Worm (Caenorhabditis elegans) whole organism, L1 larva: ENCODE results near the gene cnep-1.

Source experiments
- F16B12.6 ChIP-seq: fragments of 150-350 bp; optimal IDR thresholded peaks from 2 replicates; lab custom pipeline; 2014; ENCODE audit warnings: missing biosample characterization, missing genetic modification characterization
- Y116A8C.19 ChIP-seq: sonication (generic microtip); optimal IDR thresholded peaks from 2 replicates; lab custom pipeline; 2016; ENCODE audit warnings: missing compliant biosample characterization, missing genetic modification characterization, borderline replicate concordance
- aha-1 ChIP-seq: fragments of 150-350 bp; optimal IDR thresholded peaks from 2 replicates; lab custom pipeline; 2014; ENCODE audit warnings: missing biosample characterization, missing genetic modification characterization
- aly-2 ChIP-seq: fragments of 150-350 bp; optimal IDR thresholded peaks from 2 replicates; lab custom pipeline; 2014; ENCODE audit warnings: missing biosample characterization, missing genetic modification characterization
- blmp-1 ChIP-seq: fragments of 150-350 bp; optimal IDR thresholded peaks from 2 replicates; lab custom pipeline; 2014; ENCODE audit warnings: missing biosample characterization, missing genetic modification characterization
- ceh-8 ChIP-seq: fragments of 200-800 bp; sonication (Bioruptor generic); optimal IDR thresholded peaks from 2 replicates; lab custom pipeline; 2018; ENCODE audit warnings: mild to moderate bottlenecking, missing genetic modification characterization, moderate library complexity, missing compliant biosample characterization
- ceh-82 ChIP-seq, 3 experiments: fragments of 150-350 bp in 1 of 3; sonication (generic microtip) in 2 of 3; optimal IDR thresholded peaks; 2 replicates each; lab custom pipeline; 2014 to 2017; ENCODE audit warnings: missing biosample characterization in 3 of 3, missing genetic modification characterization in 3 of 3
- ceh-88 ChIP-seq: fragments of 200-800 bp; sonication (Bioruptor generic); IDR thresholded peaks from 2 replicates; pipeline ENCODE4 v1.3.6; 2022; ENCODE audit warnings: missing genetic modification characterization, missing compliant biosample characterization
- dsc-1 ChIP-seq: sonication (generic microtip); optimal IDR thresholded peaks from 2 replicates; lab custom pipeline; 2016; ENCODE audit warnings: mild to moderate bottlenecking, missing genetic modification characterization, missing compliant biosample characterization
- efl-1 ChIP-seq, 4 experiments: fragments of 150-350 bp; optimal IDR thresholded peaks in 3 of 4; peaks in 1 of 4; 1 replicate in 1 of 4; 2 replicates in 3 of 4; lab custom pipeline; 2014; ENCODE audit warnings: missing biosample characterization in 2 of 4, missing genetic modification characterization in 2 of 4, missing genetic modification reagents in 2 of 4
- egl-13 ChIP-seq: sonication (generic microtip); optimal IDR thresholded peaks from 2 replicates; lab custom pipeline; 2016; ENCODE audit warnings: missing genotype, missing genetic modification reagents, missing genetic modification characterization, missing compliant biosample characterization
- elt-2 ChIP-seq: sonication (generic microtip); optimal IDR thresholded peaks from 2 replicates; lab custom pipeline; 2016; ENCODE audit warnings: missing genetic modification characterization, mild to moderate bottlenecking, inconsistent platforms, missing compliant biosample characterization, missing genetic modification reagents
- fos-1 ChIP-seq: fragments of 150-350 bp; optimal IDR thresholded peaks from 2 replicates; lab custom pipeline; 2014; ENCODE audit warnings: missing biosample characterization, missing genetic modification characterization
- hlh-17 ChIP-seq: fragments of 200-800 bp; sonication (Bioruptor generic); optimal IDR thresholded peaks from 2 replicates; lab custom pipeline; 2018; ENCODE audit warnings: missing genetic modification characterization, mild to moderate bottlenecking, missing compliant biosample characterization, moderate library complexity, borderline replicate concordance
- hlh-4 ChIP-seq: sonication (generic microtip); optimal IDR thresholded peaks from 2 replicates; lab custom pipeline; 2016; ENCODE audit warnings: mild to moderate bottlenecking, missing genetic modification characterization, missing compliant biosample characterization
- hpl-2 ChIP-seq: fragments of 150-350 bp; optimal IDR thresholded peaks from 2 replicates; lab custom pipeline; 2014; ENCODE audit warnings: missing biosample characterization, missing genetic modification reagents, missing genetic modification characterization
- irx-1 ChIP-seq: sonication (generic microtip); optimal IDR thresholded peaks from 2 replicates; lab custom pipeline; 2016; ENCODE audit warnings: missing genetic modification characterization, missing compliant biosample characterization
- jun-1 ChIP-seq: fragments of 150-350 bp; optimal IDR thresholded peaks from 2 replicates; lab custom pipeline; 2014; ENCODE audit warnings: missing biosample characterization, missing genetic modification reagents, missing genetic modification characterization
- lin-13 ChIP-seq: fragments of 150-350 bp; optimal IDR thresholded peaks from 2 replicates; lab custom pipeline; 2014; ENCODE audit warnings: missing biosample characterization, missing genetic modification reagents, missing genetic modification characterization
- lin-14 ChIP-seq: fragments of 200-800 bp; sonication (Bioruptor generic); optimal IDR thresholded peaks from 2 replicates; lab custom pipeline; 2018; ENCODE audit warnings: mild to moderate bottlenecking, missing genetic modification characterization, moderate library complexity, missing compliant biosample characterization
- lin-15B ChIP-seq: fragments of 150-350 bp; sonication (generic microtip); optimal IDR thresholded peaks from 3 replicates; lab custom pipeline; 2014; ENCODE audit warnings: missing biosample characterization, missing genetic modification characterization
- lin-35 ChIP-seq, 2 experiments: fragments of 150-350 bp; optimal IDR thresholded peaks; 2 replicates each; lab custom pipeline; 2014; ENCODE audit warnings: missing biosample characterization in 2 of 2, missing genetic modification characterization in 2 of 2, missing genetic modification reagents in 2 of 2
- lin-39 ChIP-seq: fragments of 150-350 bp; optimal IDR thresholded peaks from 2 replicates; lab custom pipeline; 2014; ENCODE audit warnings: missing biosample characterization, missing genetic modification reagents, missing genetic modification characterization
- lir-3 ChIP-seq: sonication (generic microtip); optimal IDR thresholded peaks from 2 replicates; lab custom pipeline; 2016; ENCODE audit warnings: mild to moderate bottlenecking, missing genetic modification characterization, moderate library complexity, missing compliant biosample characterization; ENCODE audit not compliant: poor library complexity
- mdl-1 ChIP-seq, 2 experiments: fragments of 150-350 bp; optimal IDR thresholded peaks; 2 replicates each; lab custom pipeline; 2014 to 2017; ENCODE audit warnings: missing biosample characterization in 2 of 2, missing genetic modification characterization in 2 of 2, inconsistent platforms in 1 of 2
- mep-1 ChIP-seq: fragments of 150-350 bp; optimal IDR thresholded peaks from 2 replicates; lab custom pipeline; 2014; ENCODE audit warnings: missing biosample characterization, missing genetic modification characterization
- nhr-11 ChIP-seq: fragments of 150-350 bp; optimal IDR thresholded peaks from 2 replicates; lab custom pipeline; 2014; ENCODE audit warnings: missing biosample characterization, missing genetic modification characterization
- nhr-12 ChIP-seq: sonication (generic microtip); optimal IDR thresholded peaks from 2 replicates; lab custom pipeline; 2017; ENCODE audit warnings: missing biosample characterization, missing genetic modification characterization
- nhr-20 ChIP-seq: sonication (generic microtip); optimal IDR thresholded peaks from 2 replicates; lab custom pipeline; 2016; ENCODE audit warnings: mild to moderate bottlenecking, missing genetic modification characterization, missing compliant biosample characterization
- nhr-237 ChIP-seq: fragments of 150-350 bp; optimal IDR thresholded peaks from 2 replicates; lab custom pipeline; 2014; ENCODE audit warnings: missing biosample characterization, missing genetic modification characterization
- nhr-47 ChIP-seq: sonication (generic microtip); optimal IDR thresholded peaks from 2 replicates; lab custom pipeline; 2016; ENCODE audit warnings: mild to moderate bottlenecking, missing genetic modification characterization, moderate library complexity, missing compliant biosample characterization
- nhr-71 ChIP-seq: sonication (generic microtip); optimal IDR thresholded peaks from 2 replicates; lab custom pipeline; 2016; ENCODE audit warnings: mild to moderate bottlenecking, missing genetic modification characterization, moderate library complexity, missing compliant biosample characterization
- nhr-84 ChIP-seq: sonication (generic microtip); optimal IDR thresholded peaks from 2 replicates; lab custom pipeline; 2017; ENCODE audit warnings: missing biosample characterization, missing genetic modification characterization
- nhr-90 ChIP-seq: sonication (generic microtip); optimal IDR thresholded peaks from 2 replicates; lab custom pipeline; 2016; ENCODE audit warnings: mild to moderate bottlenecking, missing genetic modification characterization, missing compliant biosample characterization; ENCODE audit not compliant: poor library complexity
- pag-3 ChIP-seq: sonication (generic microtip); optimal IDR thresholded peaks from 2 replicates; lab custom pipeline; 2017; ENCODE audit warnings: missing genetic modification characterization, mild to moderate bottlenecking, missing compliant biosample characterization, antibody characterized with exemption, borderline replicate concordance; ENCODE audit not compliant: insufficient read depth
- pqm-1 ChIP-seq: sonication (generic microtip); optimal IDR thresholded peaks from 3 replicates; lab custom pipeline; 2017; ENCODE audit warnings: missing biosample characterization, missing genetic modification characterization
- snpc-4 ChIP-seq: fragments of 150-350 bp; optimal IDR thresholded peaks from 2 replicates; lab custom pipeline; 2014; ENCODE audit warnings: missing biosample characterization, missing genetic modification characterization
- snu-23 ChIP-seq: sonication (generic microtip); optimal IDR thresholded peaks from 2 replicates; lab custom pipeline; 2016; ENCODE audit warnings: missing genetic modification characterization, missing compliant biosample characterization
- sup-37 ChIP-seq: fragments of 200-800 bp; sonication (Bioruptor generic); optimal IDR thresholded peaks from 2 replicates; lab custom pipeline; 2018; ENCODE audit warnings: mild to moderate bottlenecking, missing genetic modification characterization, missing compliant biosample characterization
- tbx-2 ChIP-seq: sonication (generic microtip); optimal IDR thresholded peaks from 2 replicates; lab custom pipeline; 2016; ENCODE audit warnings: missing genetic modification characterization, missing compliant biosample characterization
- tlp-1 ChIP-seq: fragments of 150-350 bp; optimal IDR thresholded peaks from 2 replicates; lab custom pipeline; 2014; ENCODE audit warnings: missing biosample characterization, missing genetic modification characterization
- unc-130 ChIP-seq: fragments of 150-350 bp; optimal IDR thresholded peaks from 2 replicates; lab custom pipeline; 2017; ENCODE audit warnings: missing biosample characterization, missing genetic modification characterization, inconsistent platforms
- unc-30 ChIP-seq: sonication (generic microtip); optimal IDR thresholded peaks from 2 replicates; lab custom pipeline; 2017; ENCODE audit warnings: missing biosample characterization, missing genetic modification characterization
- unc-62 ChIP-seq: fragments of 150-350 bp; optimal IDR thresholded peaks from 2 replicates; lab custom pipeline; 2014; ENCODE audit warnings: missing biosample characterization, missing genetic modification reagents, missing genetic modification characterization
- unc-86 ChIP-seq: sonication (generic microtip); optimal IDR thresholded peaks from 2 replicates; lab custom pipeline; 2016; ENCODE audit warnings: missing genetic modification characterization, missing compliant biosample characterization
- unc-98 ChIP-seq: fragments of 200-800 bp; sonication (Bioruptor generic); IDR thresholded peaks from 2 replicates; pipeline ENCODE4 v1.3.6; 2022; ENCODE audit warnings: missing genetic modification characterization, missing compliant biosample characterization
- vab-15 ChIP-seq: sonication (generic microtip); optimal IDR thresholded peaks from 2 replicates; lab custom pipeline; 2017; ENCODE audit warnings: missing genotype, mild to moderate bottlenecking, missing genetic modification characterization, missing compliant biosample characterization
- zip-4 ChIP-seq: fragments of 200-800 bp; sonication (Bioruptor generic); optimal IDR thresholded peaks from 2 replicates; lab custom pipeline; 2018; ENCODE audit warnings: mild to moderate bottlenecking, missing genetic modification characterization, moderate library complexity, missing compliant biosample characterization
- ztf-4 ChIP-seq: fragments of 150-350 bp; optimal IDR thresholded peaks from 2 replicates; lab custom pipeline; 2014; ENCODE audit warnings: missing biosample characterization, missing genetic modification characterization

Gene cnep-1

DNA sequence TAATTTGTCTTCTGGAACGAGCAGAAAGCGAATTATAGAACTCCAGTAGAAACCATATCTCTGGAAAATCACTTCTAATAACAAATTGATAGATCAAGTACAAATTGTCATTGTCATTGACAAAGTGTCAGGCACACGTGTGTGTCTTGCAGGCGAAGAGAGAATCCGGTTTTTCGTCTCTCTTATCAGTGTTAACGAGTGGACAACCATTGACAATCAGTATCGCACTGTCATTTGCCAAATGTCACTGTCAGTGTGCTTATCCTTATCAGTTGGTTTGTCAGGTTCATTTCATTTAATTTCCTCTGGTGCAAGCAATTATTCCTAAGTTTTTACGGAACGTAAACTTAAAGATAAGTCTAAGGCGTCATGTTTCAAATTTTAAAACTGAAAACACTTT lies 36.6 kb upstream of the cnep-1 start:
- TF ChIP-seq egl-13 (tag; lab: Kevin White, UChicago), result no peak
- no peak for TF ChIP-seq unc-130
- no peak for TF ChIP-seq jun-1
- peak; percentile 12 for TF ChIP-seq nhr-20 (tag; lab: Kevin White, UChicago)
- TF ChIP-seq lin-35 (GFP tag; optimal IDR thresholded peaks at IDR 0.05; lab: Kevin White, UChicago), result no peak
- TF ChIP-seq nhr-11 (tag; lab: Kevin White, UChicago), result no peak
- no peak for TF ChIP-seq aly-2 (tag; lab: Kevin White, UChicago)
- no peak for TF ChIP-seq tbx-2 (tag; lab: Kevin White, UChicago)
- TF ChIP-seq dsc-1 (tag; lab: Kevin White, UChicago), result no peak
- peak; percentile 71 for TF ChIP-seq elt-2 (tag; lab: Kevin White, UChicago)
- TF ChIP-seq pag-3 (tag; lab: Kevin White, UChicago), result no peak
- no peak for TF ChIP-seq nhr-90 (tag; lab: Kevin White, UChicago)
- no peak for TF ChIP-seq efl-1 (optimal IDR thresholded peaks at IDR 0.05; lab: Kevin White, UChicago)
- TF ChIP-seq efl-1 (GFP tag; optimal IDR thresholded peaks at IDR 0.05 in 1 of 2; lab: Kevin White, UChicago), result no peak
- no peak for TF ChIP-seq hlh-17
- TF ChIP-seq ceh-8, result no peak
- no peak for TF ChIP-seq lin-39 (tag; lab: Kevin White, UChicago)
- no peak for TF ChIP-seq unc-86 (tag; lab: Kevin White, UChicago)
- no peak for TF ChIP-seq sup-37
- no peak for TF ChIP-seq tlp-1 (tag; lab: Kevin White, UChicago)
- no peak for TF ChIP-seq unc-30 (tag; lab: Kevin White, UChicago)
- no peak for TF ChIP-seq irx-1 (tag; lab: Kevin White, UChicago)
- TF ChIP-seq lin-14, result peak; percentile 31
- TF ChIP-seq ceh-88, result no peak
- peak; percentile 61 for TF ChIP-seq pqm-1
- TF ChIP-seq nhr-47 (tag; lab: Kevin White, UChicago), result no peak
- TF ChIP-seq vab-15, result no peak
- no peak for TF ChIP-seq unc-98 (GFP tag; lab: Robert Waterston, UW)
- TF ChIP-seq mdl-1 (tag; optimal IDR thresholded peaks at IDR 0.05; lab: Kevin White, UChicago), result peak in 1 of 2 experiments; percentile 16

DNA sequence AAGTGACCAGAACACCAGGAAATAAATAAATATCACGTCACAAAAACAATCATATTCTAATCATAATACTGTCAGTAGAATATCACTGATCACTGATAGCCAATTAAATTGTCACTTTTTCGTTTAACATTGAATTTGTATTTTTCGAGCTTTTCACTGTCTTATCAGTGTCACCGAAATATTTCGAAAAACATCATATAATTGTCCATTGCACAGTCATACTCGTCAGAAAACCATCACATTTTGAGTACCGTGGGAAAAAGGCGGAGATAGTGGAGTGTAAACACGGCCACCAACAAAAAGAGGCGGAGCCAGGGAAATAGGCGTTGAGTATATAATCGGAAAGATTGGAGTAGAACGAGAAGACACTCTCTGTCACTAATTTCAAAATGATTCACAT lies 32.9 kb upstream of the cnep-1 start:
- TF ChIP-seq elt-2 (tag; lab: Kevin White, UChicago), result peak; percentile 88
- TF ChIP-seq nhr-71 (tag; lab: Kevin White, UChicago), result peak; percentile 24
- TF ChIP-seq nhr-90 (tag; lab: Kevin White, UChicago), result no peak
- no peak for TF ChIP-seq lin-35 (GFP tag; optimal IDR thresholded peaks at IDR 0.05; lab: Kevin White, UChicago)
- peak; percentile 20 for TF ChIP-seq nhr-20 (tag; lab: Kevin White, UChicago)
- TF ChIP-seq ztf-4, result no peak
- TF ChIP-seq hlh-4 (tag; lab: Kevin White, UChicago), result no peak
- TF ChIP-seq, all 84 proteins: peak for 3

DNA sequence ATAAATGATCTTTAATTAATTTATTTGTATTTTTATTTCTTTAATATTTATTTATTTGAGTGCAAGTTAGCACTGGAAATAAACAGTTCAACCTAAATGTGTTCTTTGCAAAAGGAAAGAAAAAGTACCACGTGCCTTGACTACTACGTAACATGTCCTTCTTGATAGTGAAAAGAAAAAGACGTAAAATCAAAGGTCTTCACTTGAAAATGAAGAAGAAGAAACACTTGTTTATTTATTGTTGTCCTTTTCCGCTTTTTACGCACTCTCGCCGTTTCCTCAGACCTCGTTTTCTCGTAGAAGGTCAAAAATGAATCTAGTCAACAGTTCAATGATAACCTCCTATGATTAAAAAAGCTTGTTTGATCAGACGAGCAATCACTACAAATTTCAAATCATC lies 32.2 kb upstream of the cnep-1 start:
- TF ChIP-seq aha-1 (tag; lab: Kevin White, UChicago) (no peak), F16B12.6 (tag; lab: Kevin White, UChicago) (no peak), ceh-82 (tag; optimal IDR thresholded peaks at IDR 0.05; lab: Kevin White, UChicago) (no peak), lin-13 (GFP tag; lab: Kevin White, UChicago) (no peak), nhr-71 (tag; lab: Kevin White, UChicago) (peak; percentile 33), nhr-12 (no peak), unc-62 (GFP tag; lab: Kevin White, UChicago) (no peak), unc-86 (tag; lab: Kevin White, UChicago) (no peak), lir-3 (tag; lab: Kevin White, UChicago) (no peak), tbx-2 (tag; lab: Kevin White, UChicago) (peak; percentile 10), fos-1 (tag; lab: Kevin White, UChicago) (no peak), hpl-2 (GFP tag; lab: Kevin White, UChicago) (no peak), zip-4 (no peak), snpc-4 (tag; lab: Kevin White, UChicago) (no peak), nhr-84 (no peak), hlh-17 (no peak), lin-15B (no peak), blmp-1 (peak; percentile 86), elt-2 (tag; lab: Kevin White, UChicago) (no peak), nhr-237 (no peak), egl-13 (tag; lab: Kevin White, UChicago) (no peak), snu-23 (GFP tag; lab: Kevin White, UChicago) (peak; percentile 16), lin-39 (tag; lab: Kevin White, UChicago) (no peak), Y116A8C.19 (tag; lab: Kevin White, UChicago) (no peak), mep-1 (tag; lab: Kevin White, UChicago) (no peak)
